Fruit fly (Drosophila melanogaster): ENCODE measurements around the gene Cyp28d2.
A peak's percentile ranks its signal among the peaks of the same experiment; 100 is the strongest.

DNA sequence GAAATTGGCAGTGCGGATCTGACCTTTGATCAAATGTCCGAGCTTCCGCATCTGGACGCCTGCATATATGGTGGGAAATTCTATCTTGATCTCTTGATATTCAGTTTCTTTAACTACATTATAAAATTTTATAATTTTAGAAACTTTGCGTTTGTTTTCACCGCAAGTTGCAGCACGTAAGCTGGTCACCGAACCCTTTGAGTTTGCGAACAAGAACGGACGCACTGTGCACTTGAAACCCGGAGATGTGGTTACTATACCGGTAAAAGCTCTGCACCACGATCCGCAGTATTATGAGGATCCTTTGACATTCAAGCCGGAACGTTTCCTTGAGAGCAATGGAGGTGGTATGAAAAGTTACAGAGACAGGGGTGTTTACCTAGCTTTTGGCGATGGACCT lies 1.5 kb downstream of the Cyp28d2 start:
- TF ChIP-seq usp (GFP tag; optimal IDR thresholded peaks at IDR 0.05) (no peak), lola (GFP tag; optimal IDR thresholded peaks at IDR 0.05) (no peak), Abd-B (GFP tag; optimal IDR thresholded peaks at IDR 0.05) (no peak), jim (GFP tag; optimal IDR thresholded peaks at IDR 0.05) (no peak), Myc (optimal IDR thresholded peaks at IDR 0.05) (no peak), psq (GFP tag; optimal IDR thresholded peaks at IDR 0.05) (no peak), Dfd (GFP tag; optimal IDR thresholded peaks at IDR 0.05) (peak; percentile 40), h (GFP tag; optimal IDR thresholded peaks at IDR 0.05) (no peak), CrebA (GFP tag; optimal IDR thresholded peaks at IDR 0.05; ENCODE audit: borderline replicate concordance) (no peak), Hnf4 (GFP tag; optimal IDR thresholded peaks at IDR 0.05) (no peak), brk (GFP tag; optimal IDR thresholded peaks at IDR 0.05) (no peak), HLH106 (tag; optimal IDR thresholded peaks at IDR 0.05) (no peak)

Data from whole organism, wandering third instar larva.